Worm (Caenorhabditis elegans): ENCODE results near the gene E02C12.12.

E02C12.12 gene

DNA sequence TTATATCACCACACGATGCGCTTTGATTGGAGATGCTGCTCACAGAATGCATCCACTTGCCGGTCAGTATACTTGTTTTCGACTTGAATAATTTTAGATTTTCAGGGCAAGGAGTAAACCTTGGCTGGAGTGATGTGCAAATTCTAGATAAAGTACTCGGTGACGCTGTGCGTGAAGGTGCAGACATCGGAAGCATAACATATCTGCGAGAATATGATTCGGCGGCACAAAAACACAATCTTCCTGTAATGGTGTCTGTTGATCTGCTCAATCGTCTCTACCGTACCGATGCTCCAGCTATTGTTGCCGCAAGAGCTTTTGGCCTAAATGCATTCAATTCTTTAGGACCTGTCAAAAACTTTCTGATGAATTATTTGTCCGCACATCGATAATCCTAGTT lies 43.7 kb downstream of the E02C12.12 start:
- TF ChIP-seq nhr-237 (tag; optimal IDR thresholded peaks at IDR 0.05) (no peak), nhr-12 (tag; optimal IDR thresholded peaks at IDR 0.05) (no peak), nhr-28 (tag; optimal IDR thresholded peaks at IDR 0.05) (no peak), cnd-1 (tag; optimal IDR thresholded peaks at IDR 0.05) (no peak), ceh-43 (GFP tag; optimal IDR thresholded peaks at IDR 0.05) (no peak), unc-120 (tag; optimal IDR thresholded peaks at IDR 0.05; ENCODE audit: poor library complexity, severe bottlenecking) (no peak), lsy-2 (tag; optimal IDR thresholded peaks at IDR 0.05) (no peak), mls-2 (tag; optimal IDR thresholded peaks at IDR 0.05) (no peak), unc-39 (tag; optimal IDR thresholded peaks at IDR 0.05) (no peak), elt-3 (tag; optimal IDR thresholded peaks at IDR 0.05) (no peak), bed-3 (GFP tag; optimal IDR thresholded peaks at IDR 0.05) (no peak), sem-2 (GFP tag; optimal IDR thresholded peaks at IDR 0.05) (no peak), ham-2 (GFP tag; optimal IDR thresholded peaks at IDR 0.05) (no peak), M03D4.4 (tag; optimal IDR thresholded peaks at IDR 0.05) (no peak)

DNA sequence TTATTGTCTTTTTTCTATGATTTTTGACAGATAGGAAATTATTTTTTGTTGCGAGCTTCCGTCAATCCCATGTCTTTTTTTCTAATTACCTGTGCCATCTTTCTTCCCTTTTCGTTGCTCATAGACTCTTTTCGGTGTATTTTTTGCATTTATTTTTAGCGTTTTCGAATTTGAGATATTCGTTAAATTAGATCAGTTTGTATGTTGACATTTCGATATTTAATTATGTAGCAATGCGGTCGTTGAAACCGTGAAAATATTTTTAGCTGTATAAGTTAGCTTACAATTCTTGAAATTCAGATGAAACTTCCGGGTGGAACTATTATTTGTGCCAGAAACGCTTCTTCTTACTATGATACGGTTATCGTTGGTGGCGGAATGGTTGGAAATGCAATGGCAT lies 45.7 kb downstream of the E02C12.12 start, which contains the start of gene coq-6:
Gene coq-6, plus strand, starts transcription at position 301 of the 400 bp plus-strand sequence.
- TF ChIP-seq mab-5 (tag; optimal IDR thresholded peaks at IDR 0.05): no peak
- no peak for TF ChIP-seq elt-3 (tag; optimal IDR thresholded peaks at IDR 0.05)
- TF ChIP-seq nhr-2 (tag; optimal IDR thresholded peaks at IDR 0.05): no peak
- TF ChIP-seq elt-1 (tag; optimal IDR thresholded peaks at IDR 0.05; ENCODE audit: borderline replicate concordance, insufficient read depth): no peak
- TF ChIP-seq lin-32 (GFP tag; optimal IDR thresholded peaks at IDR 0.05): no peak
- no peak for TF ChIP-seq unc-62 (GFP tag; optimal IDR thresholded peaks at IDR 0.05)
- no peak for TF ChIP-seq sem-2 (GFP tag; optimal IDR thresholded peaks at IDR 0.05)
- TF ChIP-seq lsy-2 (tag; optimal IDR thresholded peaks at IDR 0.05): no peak

DNA sequence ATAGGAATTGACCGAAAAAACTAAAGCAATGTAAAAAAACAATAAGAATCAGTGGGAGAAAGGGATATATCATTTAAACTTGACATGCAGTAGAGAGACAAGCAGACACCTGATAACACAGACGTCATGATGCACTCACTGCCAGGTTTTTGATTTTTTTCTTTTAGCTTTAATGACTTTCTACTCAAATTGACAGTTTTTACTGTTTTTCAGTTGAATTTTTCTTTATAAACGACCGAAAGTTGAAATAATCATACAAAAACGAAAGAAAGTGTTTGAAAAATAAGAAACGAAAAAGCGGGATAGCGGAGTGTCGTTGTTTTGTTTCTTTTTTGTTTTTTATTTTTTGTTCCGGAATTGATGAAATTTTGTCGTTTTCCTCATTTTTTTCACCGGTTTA lies 47.9 kb downstream of the E02C12.12 start, which contains the start of gene ucp-4:
Gene ucp-4, plus strand, starts transcription at position 83 of the 400 bp plus-strand sequence.
- TF ChIP-seq unc-120 (tag; optimal IDR thresholded peaks at IDR 0.05; ENCODE audit: poor library complexity, severe bottlenecking) (no peak), sptf-1 (tag; optimal IDR thresholded peaks at IDR 0.05) (no peak), hlh-1 (tag; optimal IDR thresholded peaks at IDR 0.05) (no peak), lin-13 (tag; optimal IDR thresholded peaks at IDR 0.05) (no peak), nhr-2 (tag; optimal IDR thresholded peaks at IDR 0.05) (no peak)

DNA sequence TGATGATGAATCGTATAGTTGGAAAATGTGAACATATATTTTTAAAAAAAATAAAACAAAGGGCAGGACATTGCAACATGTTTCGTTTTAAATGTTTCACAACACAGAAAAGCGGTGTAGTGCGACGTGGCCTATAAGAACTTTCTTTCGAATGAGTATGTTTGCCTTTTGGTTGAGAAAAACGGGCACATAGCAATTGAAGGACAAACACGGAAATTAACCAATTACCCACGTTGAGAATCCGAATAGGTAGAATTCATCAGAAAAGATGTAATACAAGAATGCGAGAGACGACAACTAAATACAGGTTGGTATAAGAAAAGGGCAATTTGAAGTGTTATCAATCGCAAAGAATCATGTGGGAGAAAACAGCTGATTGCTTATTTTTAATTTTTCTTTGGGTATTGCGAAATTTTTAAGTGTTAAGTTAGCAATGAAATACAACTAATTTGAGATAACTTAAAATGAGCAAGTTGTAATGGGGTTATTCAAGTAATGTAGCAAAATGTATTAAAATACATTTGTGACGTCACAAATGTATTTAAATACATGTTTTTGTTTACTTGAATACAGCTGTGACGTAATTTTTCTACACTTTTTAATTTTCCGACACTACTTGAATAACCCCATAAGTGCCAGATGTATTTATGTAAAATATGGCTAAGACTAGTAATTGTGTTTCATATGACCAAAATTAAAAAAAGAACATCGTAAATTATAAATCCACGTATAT lies 48.6 kb downstream of the E02C12.12 start, which contains the start of gene acl-14:
Gene acl-14, minus strand, starts transcription at position 316 of the 733 bp plus-strand sequence.
- TF ChIP-seq M03D4.4 (tag; optimal IDR thresholded peaks at IDR 0.05) (no peak), zip-8 (tag; optimal IDR thresholded peaks at IDR 0.05) (peak; percentile 97)

- TF ChIP-seq sem-2 (GFP tag; optimal IDR thresholded peaks at IDR 0.05): no peak
- TF ChIP-seq zip-8 (tag; optimal IDR thresholded peaks at IDR 0.05): no peak
- no peak for TF ChIP-seq mab-5 (tag; optimal IDR thresholded peaks at IDR 0.05)
- TF ChIP-seq nhr-12 (tag; optimal IDR thresholded peaks at IDR 0.05): no peak
- no peak for TF ChIP-seq flh-1 (GFP tag; optimal IDR thresholded peaks at IDR 0.05)
- no peak for TF ChIP-seq unc-120 (tag; optimal IDR thresholded peaks at IDR 0.05; ENCODE audit: poor library complexity, severe bottlenecking)
- TF ChIP-seq ham-2 (GFP tag; optimal IDR thresholded peaks at IDR 0.05): no peak
- TF ChIP-seq lin-13 (tag; optimal IDR thresholded peaks at IDR 0.05): no peak
- TF ChIP-seq nhr-237 (tag; optimal IDR thresholded peaks at IDR 0.05): no peak
- TF ChIP-seq ztf-11 (tag; optimal IDR thresholded peaks at IDR 0.05): no peak
- TF ChIP-seq elt-1 (tag; optimal IDR thresholded peaks at IDR 0.05; ENCODE audit: borderline replicate concordance, insufficient read depth): no peak
- TF ChIP-seq ceh-83 (GFP tag; optimal IDR thresholded peaks at IDR 0.05): no peak
- TF ChIP-seq blmp-1 (tag; optimal IDR thresholded peaks at IDR 0.05): no peak
- no peak for TF ChIP-seq unc-39 (tag; optimal IDR thresholded peaks at IDR 0.05)
- TF ChIP-seq ces-1 (GFP tag; optimal IDR thresholded peaks at IDR 0.05): no peak
These were observed 49.4 kb downstream of the E02C12.12 start for ce11 chrV:9332611-9333315.

Data from whole organism, mixed stage, embryonic.